Fruit fly (Drosophila melanogaster): ENCODE data around the gene upd1.
A peak's percentile ranks its signal among the peaks of the same experiment; 100 is the strongest.

upd1 gene

DNA sequence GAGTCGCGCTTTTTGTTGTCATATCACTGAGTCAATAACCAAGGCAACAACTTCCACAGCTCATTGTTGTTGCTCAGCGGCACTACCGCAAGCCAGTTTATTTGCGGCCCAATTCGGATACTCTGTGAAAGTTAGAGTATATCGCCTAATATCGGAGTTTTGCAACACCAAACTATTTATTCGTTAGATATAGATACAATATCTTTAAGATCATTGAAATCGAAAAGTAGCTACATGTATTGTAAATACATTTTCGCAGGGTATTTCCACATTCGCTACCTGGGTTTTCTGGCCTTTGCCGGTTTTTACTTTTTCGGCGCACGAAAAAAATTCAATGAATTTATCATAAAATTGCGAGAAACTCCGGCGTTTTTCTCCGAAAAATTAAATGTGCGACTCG, 15.1 kb downstream of the upd1 start:
- TF ChIP-seq noc (tag; optimal IDR thresholded peaks at IDR 0.05), result peak; percentile 29

DNA sequence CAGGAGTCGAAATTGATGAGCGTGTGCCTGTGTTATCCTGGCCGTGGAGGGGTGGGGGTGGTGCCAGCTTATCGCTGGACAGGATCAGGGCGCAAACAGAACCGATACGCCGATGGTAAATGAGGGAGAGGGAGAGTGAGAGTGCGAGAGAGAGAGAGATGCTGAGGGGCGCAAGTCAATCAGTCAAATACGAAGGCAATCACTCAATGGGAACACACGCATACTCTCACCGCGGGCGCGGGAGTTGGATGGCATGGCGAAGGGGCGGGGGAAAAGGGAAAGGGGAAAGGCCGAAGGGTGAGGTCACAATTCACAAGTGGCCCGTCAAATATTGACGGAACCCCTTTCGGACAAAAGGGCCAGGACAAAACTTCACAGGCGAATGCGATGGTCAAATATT, 20.4 kb downstream of the upd1 start:
- TF ChIP-seq noc (tag; optimal IDR thresholded peaks at IDR 0.05), result no peak

DNA sequence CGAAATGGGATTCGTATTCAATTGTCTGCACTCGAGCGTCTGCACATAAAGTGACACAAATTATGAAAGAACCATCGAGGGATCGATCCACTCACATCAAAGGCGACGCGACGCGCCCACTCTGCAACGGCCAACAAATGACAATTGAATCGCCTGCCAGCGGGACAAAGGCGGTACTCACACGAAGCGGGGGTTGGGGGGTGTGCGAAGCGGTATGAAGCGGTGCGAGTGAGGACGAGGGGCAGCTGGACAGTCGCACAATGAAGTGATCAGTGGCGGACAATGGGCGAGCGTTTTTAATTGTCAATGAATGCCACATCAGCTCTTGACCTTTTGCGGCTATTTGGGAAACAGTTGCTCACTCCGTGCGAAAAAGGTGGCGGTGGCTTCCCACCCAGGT, 21.5 kb downstream of the upd1 start:
- no peak for TF ChIP-seq noc (tag; optimal IDR thresholded peaks at IDR 0.05)

DNA sequence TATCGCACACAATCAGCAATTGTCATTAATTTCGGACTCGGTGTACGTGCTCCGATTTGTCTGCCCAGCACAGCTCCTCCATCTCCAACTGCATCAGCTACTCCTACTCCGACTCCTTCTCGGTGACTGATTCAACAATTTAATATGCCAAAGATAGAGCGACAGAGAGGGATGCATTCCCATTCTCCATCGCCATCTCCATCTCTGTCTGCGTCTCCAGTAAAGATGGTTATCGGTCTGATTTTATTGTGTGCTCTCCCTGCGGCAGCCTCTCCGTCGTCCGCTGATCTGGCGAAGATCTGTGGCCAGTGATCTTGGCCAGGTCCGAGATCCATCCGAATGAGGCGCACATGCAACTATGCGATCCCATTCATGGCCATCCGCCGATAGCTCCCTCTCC, 23.9 kb downstream of the upd1 start:
- no peak for TF ChIP-seq noc (tag; optimal IDR thresholded peaks at IDR 0.05)

DNA sequence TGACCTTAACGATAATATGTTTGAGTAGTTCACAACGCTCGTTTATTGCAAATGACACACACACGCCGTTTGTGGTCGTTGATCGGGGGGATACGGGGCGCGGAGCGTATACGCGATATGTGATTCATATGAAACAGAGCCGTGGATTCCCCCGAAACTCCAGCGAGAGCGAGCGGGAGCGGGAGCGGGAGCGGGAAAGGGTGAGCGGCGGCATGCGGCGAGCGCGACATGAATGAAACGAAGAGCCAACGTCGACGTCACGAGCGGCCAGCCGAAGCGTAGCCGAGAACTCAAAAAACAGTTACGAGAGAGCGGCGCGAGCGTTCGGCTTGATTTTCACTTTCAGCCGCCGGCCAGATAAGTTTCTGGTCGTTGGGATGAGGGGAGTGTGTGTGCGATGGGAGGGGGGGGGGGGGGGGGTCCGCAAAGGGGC, 26.7 kb downstream of the upd1 start:
- TF ChIP-seq noc (tag; optimal IDR thresholded peaks at IDR 0.05), result peak; percentile 20

DNA sequence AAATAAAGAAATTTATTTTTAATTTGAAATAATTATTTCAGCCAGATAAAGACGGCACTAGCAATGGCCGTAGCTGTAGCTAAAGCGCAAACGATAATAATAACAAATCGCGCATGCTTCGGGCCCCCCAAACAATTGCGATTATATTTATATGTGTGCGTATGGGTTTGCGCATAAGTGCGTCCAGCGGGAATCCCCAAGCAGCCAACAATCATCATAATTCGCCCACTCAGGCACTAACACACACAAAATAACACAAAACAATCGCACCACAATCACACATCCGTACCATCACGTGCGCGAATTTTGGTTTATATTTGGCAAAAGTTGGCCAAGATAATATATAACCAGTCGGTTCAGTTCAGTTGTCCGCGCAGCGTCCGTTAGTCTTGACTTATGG, 30.4 kb downstream of the upd1 start:
- TF ChIP-seq noc (tag; optimal IDR thresholded peaks at IDR 0.05), result no peak

DNA sequence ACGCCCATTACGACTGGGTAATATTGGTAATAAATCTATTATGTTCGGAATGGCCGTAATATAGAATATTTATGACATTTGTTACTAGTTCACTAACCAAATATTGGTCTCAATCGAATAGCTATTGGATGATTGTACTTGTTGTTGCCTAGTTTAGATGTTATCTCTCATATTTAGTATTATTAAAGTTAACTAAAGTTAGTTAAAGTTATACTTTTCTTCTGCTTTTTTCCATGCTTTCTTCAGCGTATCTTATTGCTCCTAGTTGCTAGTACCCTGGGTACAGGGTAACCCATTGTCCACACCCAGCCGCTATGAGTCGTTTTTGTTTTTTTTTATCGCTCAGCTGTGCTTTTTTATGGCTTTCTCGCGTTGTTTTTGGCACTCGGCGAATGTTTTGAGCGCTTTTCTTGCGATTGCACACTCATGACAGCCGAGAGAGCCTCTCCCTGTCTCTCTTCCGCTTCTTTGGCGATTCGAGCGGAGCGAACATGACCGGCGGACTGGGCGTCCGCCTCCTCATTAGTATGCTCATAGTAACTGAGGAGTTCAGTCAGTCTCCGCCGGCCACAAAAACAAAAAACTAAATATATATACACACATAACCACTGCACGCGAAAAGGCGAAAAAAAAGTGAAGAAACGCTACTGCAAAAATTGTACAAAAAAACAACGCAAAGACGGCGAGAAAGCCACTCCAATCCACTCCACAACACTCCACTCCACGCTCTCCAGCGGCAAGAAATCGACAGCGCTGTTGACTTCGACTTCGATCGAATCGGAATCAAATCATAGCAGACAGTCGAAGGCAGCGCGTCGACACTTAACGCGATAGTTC, 32.4 kb downstream of the upd1 start, which contains the start of gene upd3:
upd3 (plus strand) TSS at position 749 of the 837 bp plus-strand sequence.
- no peak for TF ChIP-seq noc (tag; optimal IDR thresholded peaks at IDR 0.05)

DNA sequence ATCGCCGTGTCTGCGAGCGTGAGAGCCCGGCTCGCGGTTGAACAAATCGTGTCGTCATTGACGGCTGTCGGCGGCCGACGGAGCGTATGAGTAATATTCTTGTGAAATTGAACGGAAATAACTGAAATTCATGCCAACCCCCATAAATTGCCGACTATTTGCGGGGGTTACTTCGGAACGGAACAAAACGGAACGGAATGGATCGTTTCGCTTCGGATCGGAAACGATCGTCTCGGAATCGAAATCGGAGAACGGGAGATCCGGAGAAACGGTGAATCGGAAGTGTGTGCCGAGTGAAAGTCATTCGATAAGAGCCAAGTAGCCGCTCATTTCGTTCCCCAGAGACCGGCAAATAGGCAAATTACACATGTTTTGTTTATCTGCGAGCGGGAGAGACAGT, 33.2 kb downstream of the upd1 start:
- TF ChIP-seq noc (tag; optimal IDR thresholded peaks at IDR 0.05), result no peak

DNA sequence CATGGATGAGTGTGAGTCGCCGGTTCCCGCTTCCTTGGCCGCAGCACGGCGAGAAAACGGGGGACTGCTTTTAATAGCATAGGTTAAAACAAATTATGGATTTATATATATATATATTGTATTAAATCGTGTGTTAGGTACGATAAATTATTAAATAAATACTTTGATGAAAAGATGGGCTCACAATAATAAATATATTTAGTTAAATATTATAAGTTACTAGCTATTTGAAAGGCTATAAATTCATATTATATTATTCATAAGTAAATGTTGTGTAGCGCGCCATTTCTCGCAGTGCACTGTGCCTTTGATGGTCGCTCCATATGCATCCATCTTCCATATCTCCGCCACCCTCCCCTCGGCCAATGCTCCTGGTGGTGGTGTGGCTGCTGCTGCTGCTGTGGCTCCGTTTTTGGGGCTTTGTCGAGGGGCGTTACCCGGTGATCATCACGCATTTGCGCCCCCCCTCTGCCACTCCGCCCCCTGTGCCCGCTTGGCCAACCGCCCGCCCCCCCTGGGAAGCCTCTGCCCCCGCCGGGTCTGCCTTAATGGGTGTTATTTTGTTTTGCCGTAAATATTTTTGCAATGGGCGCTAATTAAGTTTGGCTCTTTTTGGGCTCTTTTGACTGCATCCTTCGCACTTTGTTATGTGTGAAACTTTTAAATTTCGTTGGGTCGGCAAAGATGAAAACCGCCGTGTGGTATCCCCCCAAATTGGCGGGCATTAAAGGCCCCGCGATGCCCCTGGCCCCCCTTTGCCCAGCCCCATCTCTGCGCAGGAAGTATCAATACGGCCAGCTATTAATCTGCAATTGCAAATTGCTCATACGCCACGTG, 35.7 kb downstream of the upd1 start:
- TF ChIP-seq noc (tag; optimal IDR thresholded peaks at IDR 0.05), result no peak

DNA sequence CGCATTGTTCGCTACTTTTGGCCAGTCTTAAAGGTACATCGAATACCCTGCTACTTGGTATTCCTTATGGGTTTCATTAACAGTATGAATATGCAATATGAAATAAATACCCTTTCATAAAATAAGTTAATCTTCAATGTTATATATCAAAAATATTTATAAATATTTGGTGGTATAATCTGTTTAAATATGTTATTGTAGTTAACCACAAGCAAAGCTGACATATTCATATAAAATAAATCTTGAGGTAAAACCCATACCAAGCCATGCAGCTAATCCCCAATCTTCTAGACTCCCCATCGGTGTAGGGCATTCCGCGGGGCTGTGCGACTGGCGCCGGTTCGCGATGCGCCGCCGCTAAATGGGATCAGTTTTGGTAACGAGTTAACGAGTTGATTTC, 36.7 kb downstream of the upd1 start:
- no peak for TF ChIP-seq noc (tag; optimal IDR thresholded peaks at IDR 0.05)

DNA sequence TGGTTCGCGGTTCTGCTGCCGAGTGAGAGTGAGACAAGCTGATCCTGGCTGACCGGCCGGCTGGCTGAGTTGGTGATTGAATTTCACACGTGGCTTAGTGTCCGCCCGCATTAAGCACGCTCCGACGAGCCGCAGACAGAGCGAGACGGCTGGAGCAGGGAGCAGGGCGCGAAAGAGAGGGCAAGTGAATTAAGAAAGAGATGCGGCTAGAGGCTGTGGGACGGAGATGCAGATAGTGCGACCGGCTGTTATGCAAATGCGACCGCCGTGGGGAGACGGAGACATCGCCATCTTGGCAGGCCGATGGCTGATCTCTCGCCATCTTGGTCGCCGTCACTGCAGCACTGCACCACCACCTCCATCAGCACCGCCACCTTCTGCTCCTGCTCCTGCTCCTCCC, 42.2 kb downstream of the upd1 start:
- TF ChIP-seq noc (tag; optimal IDR thresholded peaks at IDR 0.05), result no peak

DNA sequence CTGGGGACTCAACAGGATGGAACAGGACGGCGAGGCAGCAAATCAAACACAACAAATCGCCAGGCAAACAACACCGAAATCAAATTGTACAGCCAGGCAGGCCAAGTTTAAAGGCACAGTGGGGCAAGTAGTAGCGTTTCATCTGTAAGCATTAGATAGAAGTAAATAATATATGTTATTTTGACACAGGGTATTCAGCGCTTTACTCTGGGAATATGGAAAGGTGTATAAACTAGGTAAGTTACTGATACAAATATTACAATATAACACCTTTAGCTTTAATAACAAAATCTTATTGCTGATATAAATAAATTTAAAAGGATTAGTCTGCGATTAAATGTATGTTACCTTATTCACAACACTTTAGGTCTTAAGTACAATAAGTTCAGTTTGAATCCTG, 45.7 kb downstream of the upd1 start:
- TF ChIP-seq noc (tag; optimal IDR thresholded peaks at IDR 0.05), result no peak

DNA sequence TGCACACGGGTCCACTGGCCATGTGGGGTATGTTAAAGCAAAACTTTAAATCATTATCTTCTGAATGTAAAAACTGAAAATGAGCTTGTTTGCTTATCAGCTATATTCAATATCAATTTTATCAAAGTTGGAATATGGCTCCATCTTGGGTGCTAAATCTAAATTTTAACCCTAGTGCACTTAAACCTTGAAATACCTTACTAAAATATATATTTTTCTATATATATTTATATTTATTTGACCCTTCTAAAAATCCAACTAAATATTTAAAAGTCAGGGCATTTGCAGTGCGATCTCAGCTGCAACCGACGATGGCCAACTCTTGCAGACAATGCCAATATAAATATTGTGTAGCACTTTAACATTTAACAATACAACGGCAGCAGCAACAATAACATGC, 46.9 kb downstream of the upd1 start:
- no peak for TF ChIP-seq noc (tag; optimal IDR thresholded peaks at IDR 0.05)

DNA sequence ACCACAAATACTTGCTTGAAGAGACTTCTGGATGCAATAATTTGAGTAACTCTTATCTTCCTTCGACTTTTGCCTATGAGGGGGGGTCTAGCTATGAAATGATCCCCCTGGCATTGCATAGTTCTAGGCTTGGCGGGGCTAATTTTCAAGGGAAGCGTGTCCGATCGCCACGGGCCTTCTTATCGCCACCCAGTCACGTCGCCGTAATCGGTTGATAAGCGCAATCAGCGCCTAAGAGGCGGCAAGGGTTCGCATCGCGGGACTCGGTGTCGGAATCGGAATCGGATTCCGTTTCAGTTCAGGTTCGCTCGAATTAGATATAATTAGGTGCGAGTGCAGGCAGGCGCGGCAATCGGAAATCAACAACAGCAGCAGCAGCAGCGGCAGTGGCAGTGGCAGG, 47.6 kb downstream of the upd1 start:
- TF ChIP-seq noc (tag; optimal IDR thresholded peaks at IDR 0.05), result no peak

DNA sequence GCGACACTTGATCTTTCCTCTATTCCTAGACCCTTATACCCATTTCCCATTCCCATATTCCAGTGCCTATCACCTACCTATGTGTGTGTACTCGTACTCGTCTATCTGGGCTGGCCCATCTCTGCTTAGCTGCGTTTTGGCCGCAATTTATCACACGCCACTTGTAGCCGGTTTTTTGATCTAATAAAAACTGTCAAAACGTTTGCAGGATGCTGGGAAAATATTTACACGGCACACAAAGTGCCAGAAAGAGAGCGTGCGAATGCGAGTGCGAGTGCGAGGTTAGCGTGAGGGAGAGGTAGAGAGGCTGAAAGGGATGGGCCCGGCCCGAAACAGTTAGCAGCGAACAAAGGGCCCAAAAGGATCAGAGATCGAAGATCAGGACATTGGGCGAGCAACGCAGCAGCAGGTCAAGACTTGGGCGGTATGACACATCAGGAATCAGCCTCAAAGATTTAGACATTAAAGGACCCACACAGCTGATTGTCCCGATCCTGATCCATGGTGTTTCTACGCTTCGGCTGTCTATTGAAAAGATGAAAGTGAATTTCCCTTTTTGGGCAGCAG, 49.0 kb downstream of the upd1 start:
- TF ChIP-seq noc (tag; optimal IDR thresholded peaks at IDR 0.05), result no peak

DNA sequence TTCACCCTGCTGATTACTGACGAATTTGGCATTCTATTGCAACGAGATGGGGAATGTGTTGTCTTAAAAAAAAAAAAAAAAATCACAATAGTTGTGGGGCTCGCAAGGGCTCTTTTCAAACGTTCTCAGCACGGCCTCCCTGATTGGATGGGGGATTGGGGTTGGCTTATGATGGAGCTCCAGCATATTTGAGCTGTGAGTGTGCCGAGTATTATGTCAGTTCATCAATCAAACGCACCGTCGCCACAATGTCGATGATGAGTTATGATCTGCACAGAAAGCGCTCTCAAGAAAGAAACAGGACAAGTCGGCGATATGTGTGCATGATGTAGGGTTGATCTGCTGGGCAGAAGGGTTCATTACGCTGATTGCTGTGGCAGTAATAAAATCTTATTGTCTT, 49.7 kb downstream of the upd1 start, which contains the start of gene CG15059:
CG15059 (minus strand) TSS at position 101 of the 400 bp plus-strand sequence.
- no peak for TF ChIP-seq noc (tag; optimal IDR thresholded peaks at IDR 0.05)

All from whole organism, larva.